Worm (Caenorhabditis elegans) whole organism, L4 larva: Measurements from ENCODE around the gene H20J04.7.

Experiments used
- F37D6.2 ChIP-seq: sonication (generic microtip); optimal IDR thresholded peaks from 2 replicates; lab custom pipeline; 2016; ENCODE audit warnings: mild to moderate bottlenecking, missing genetic modification characterization, missing compliant biosample characterization
- F44E2.7 ChIP-seq: fragments of 200-800 bp; sonication (Bioruptor generic); IDR thresholded peaks from 2 replicates; pipeline ENCODE4 v2.1.2; 2022; ENCODE audit warnings: missing genetic modification characterization, missing compliant biosample characterization
- R02D3.7 ChIP-seq: fragments of 150-350 bp; sonication (generic microtip); optimal IDR thresholded peaks from 3 replicates; lab custom pipeline; 2014; ENCODE audit warnings: missing biosample characterization, missing genetic modification characterization
- T20F7.1 ChIP-seq: fragments of 200-800 bp; sonication (Bioruptor generic); optimal IDR thresholded peaks from 2 replicates; lab custom pipeline; 2018; ENCODE audit warnings: mild to moderate bottlenecking, missing genetic modification characterization, missing compliant biosample characterization
- Y105C5A.15 ChIP-seq: fragments of 200-800 bp; sonication (Bioruptor generic); IDR thresholded peaks from 2 replicates; pipeline ENCODE4 v1.3.6; 2022; ENCODE audit warnings: missing genetic modification characterization, missing compliant biosample characterization
- Y48G9A.11 ChIP-seq: fragments of 200-800 bp; sonication (Bioruptor generic); IDR thresholded peaks from 2 replicates; pipeline ENCODE4 v1.3.6; 2022; ENCODE audit warnings: missing genetic modification reagents, missing genetic modification characterization, missing compliant biosample characterization
- Y5F2A.4 ChIP-seq: fragments of 200-800 bp; sonication (Bioruptor generic); optimal IDR thresholded peaks from 2 replicates; lab custom pipeline; 2018; ENCODE audit warnings: mild to moderate bottlenecking, missing genetic modification characterization, missing compliant biosample characterization
- ZK546.5 ChIP-seq, 2 experiments: sonication (generic microtip); optimal IDR thresholded peaks; 2 replicates each; lab custom pipeline; 2017; ENCODE audit warnings: missing biosample characterization in 2 of 2, missing genetic modification characterization in 2 of 2
- aha-1 ChIP-seq: fragments of 150-350 bp; peaks from one replicate; lab custom pipeline; 2014; ENCODE audit warnings: missing biosample characterization, missing genetic modification characterization
- ces-1 ChIP-seq: fragments of 150-350 bp; sonication (generic microtip); optimal IDR thresholded peaks from 4 replicates; lab custom pipeline; 2014; ENCODE audit warnings: missing biosample characterization, missing genetic modification reagents, missing genetic modification characterization
- ctbp-1 ChIP-seq: fragments of 200-800 bp; sonication (Bioruptor generic); IDR thresholded peaks from 2 replicates; pipeline ENCODE4 v1.3.6; 2022; ENCODE audit warnings: missing genetic modification reagents, missing genetic modification characterization, missing compliant biosample characterization
- daf-16 ChIP-seq, 3 experiments: sonication (generic microtip); optimal IDR thresholded peaks; 2 replicates each; lab custom pipeline; 2016 to 2017; ENCODE audit warnings: missing genetic modification characterization in 3 of 3, missing genetic modification reagents in 3 of 3, mild to moderate bottlenecking in 2 of 3, missing compliant biosample characterization in 2 of 3, missing biosample characterization in 1 of 3, moderate library complexity in 1 of 3
- daf-8 ChIP-seq: fragments of 200-800 bp; sonication (Bioruptor generic); IDR thresholded peaks from 2 replicates; pipeline ENCODE4 v1.3.6; 2022; ENCODE audit warnings: missing genetic modification characterization, missing compliant biosample characterization
- dmd-9 ChIP-seq: fragments of 200-800 bp; sonication (Bioruptor generic); IDR thresholded peaks from 2 replicates; pipeline ENCODE4 v1.3.6; 2022; ENCODE audit warnings: missing genetic modification reagents, missing genetic modification characterization, missing compliant biosample characterization
- dpl-1 ChIP-seq: fragments of 150-350 bp; optimal IDR thresholded peaks from 2 replicates; lab custom pipeline; 2014; ENCODE audit warnings: missing biosample characterization, missing genetic modification reagents, missing genetic modification characterization
- duxl-1 ChIP-seq: sonication (generic microtip); optimal IDR thresholded peaks from 2 replicates; lab custom pipeline; 2016; ENCODE audit warnings: mild to moderate bottlenecking, missing genetic modification characterization, moderate library complexity, missing compliant biosample characterization; ENCODE audit not compliant: poor library complexity
- dve-1 ChIP-seq: sonication (generic microtip); optimal IDR thresholded peaks from 2 replicates; lab custom pipeline; 2017; ENCODE audit warnings: antibody characterized with exemption, mild to moderate bottlenecking, missing genetic modification characterization, missing compliant biosample characterization; ENCODE audit not compliant: insufficient read depth
- egl-27 ChIP-seq: sonication (generic microtip); optimal IDR thresholded peaks from 3 replicates; lab custom pipeline; 2017; ENCODE audit warnings: missing biosample characterization, missing genetic modification reagents, missing genetic modification characterization
- egl-43 ChIP-seq: fragments of 200-800 bp; sonication (Bioruptor generic); IDR thresholded peaks from 2 replicates; pipeline ENCODE4 v1.3.6; 2022; ENCODE audit warnings: missing genetic modification reagents, missing genetic modification characterization, missing compliant biosample characterization
- hlh-30 ChIP-seq: sonication (generic microtip); optimal IDR thresholded peaks from 2 replicates; lab custom pipeline; 2017; ENCODE audit warnings: antibody characterized with exemption, mild to moderate bottlenecking, missing genetic modification characterization, missing compliant biosample characterization; ENCODE audit not compliant: insufficient read depth
- hmg-1.1 ChIP-seq: fragments of 200-800 bp; sonication (Bioruptor generic); IDR thresholded peaks from 2 replicates; pipeline ENCODE4 v1.3.6; 2022; ENCODE audit warnings: missing genetic modification reagents, missing genetic modification characterization, missing compliant biosample characterization
- jun-1 ChIP-seq: fragments of 150-350 bp; optimal IDR thresholded peaks from 2 replicates; lab custom pipeline; 2014; ENCODE audit warnings: missing biosample characterization, missing genetic modification reagents, missing genetic modification characterization
- lin-1 ChIP-seq: fragments of 200-800 bp; sonication (Bioruptor generic); IDR thresholded peaks from 2 replicates; pipeline ENCODE4 v1.3.6; 2022; ENCODE audit warnings: missing genetic modification reagents, missing genetic modification characterization, missing compliant biosample characterization
- lir-3 ChIP-seq: sonication (generic microtip); optimal IDR thresholded peaks from 2 replicates; lab custom pipeline; 2016; ENCODE audit warnings: mild to moderate bottlenecking, missing genetic modification characterization, missing compliant biosample characterization
- mes-2 ChIP-seq: sonication (generic microtip); optimal IDR thresholded peaks from 2 replicates; lab custom pipeline; 2016; ENCODE audit warnings: missing genotype, mild to moderate bottlenecking, missing genetic modification characterization, missing compliant biosample characterization; ENCODE audit not compliant: poor library complexity, severe bottlenecking
- mxl-2 ChIP-seq: fragments of 200-800 bp; sonication (Bioruptor generic); conservative IDR thresholded peaks from 2 replicates; pipeline ENCODE4 v1.3.6; 2022; ENCODE audit warnings: missing genetic modification reagents, missing genetic modification characterization, missing compliant biosample characterization
- mxl-3 ChIP-seq: fragments of 200-800 bp; sonication (Bioruptor generic); optimal IDR thresholded peaks from 2 replicates; lab custom pipeline; 2018; ENCODE audit warnings: mild to moderate bottlenecking, missing genetic modification characterization, missing compliant biosample characterization
- nhr-111 ChIP-seq: fragments of 200-800 bp; sonication (Bioruptor generic); optimal IDR thresholded peaks from 2 replicates; lab custom pipeline; 2018; ENCODE audit warnings: mild to moderate bottlenecking, missing genetic modification characterization, missing compliant biosample characterization
- nhr-25 ChIP-seq: sonication (generic microtip); optimal IDR thresholded peaks from 2 replicates; lab custom pipeline; 2017; ENCODE audit warnings: missing genetic modification characterization, mild to moderate bottlenecking, missing compliant biosample characterization, antibody characterized with exemption, moderate library complexity, borderline replicate concordance; ENCODE audit not compliant: insufficient read depth
- nhr-48 ChIP-seq: sonication (generic microtip); optimal IDR thresholded peaks from 2 replicates; lab custom pipeline; 2016; ENCODE audit warnings: mild to moderate bottlenecking, missing genetic modification characterization, missing compliant biosample characterization
- sdz-12 ChIP-seq: fragments of 200-800 bp; sonication (Bioruptor generic); optimal IDR thresholded peaks from 2 replicates; lab custom pipeline; 2018; ENCODE audit warnings: mild to moderate bottlenecking, missing genetic modification characterization, missing compliant biosample characterization
- set-16 ChIP-seq: fragments of 200-800 bp; sonication (Bioruptor generic); IDR thresholded peaks from 2 replicates; pipeline ENCODE4 v1.3.6; 2022; ENCODE audit warnings: missing genetic modification reagents, missing genetic modification characterization, missing compliant biosample characterization
- spr-3 ChIP-seq: fragments of 200-800 bp; sonication (Bioruptor generic); optimal IDR thresholded peaks from 2 replicates; lab custom pipeline; 2018; ENCODE audit warnings: mild to moderate bottlenecking, missing genetic modification characterization, missing compliant biosample characterization
- unc-130 ChIP-seq: sonication (generic microtip); optimal IDR thresholded peaks from 2 replicates; lab custom pipeline; 2016; ENCODE audit warnings: missing genetic modification reagents, missing genetic modification characterization, missing compliant biosample characterization
- unc-39 ChIP-seq: sonication (generic microtip); optimal IDR thresholded peaks from 2 replicates; lab custom pipeline; 2017; ENCODE audit warnings: missing biosample characterization, missing genetic modification characterization
- unc-62 ChIP-seq, 3 experiments: fragments of 150-350 bp in 1 of 3; sonication (generic microtip); optimal IDR thresholded peaks in 2 of 3; peaks in 1 of 3; 1 replicate in 1 of 3; 2 replicates in 2 of 3; lab custom pipeline; 2014 to 2017; ENCODE audit warnings: missing biosample characterization in 3 of 3, missing genetic modification characterization in 3 of 3, missing genetic modification reagents in 3 of 3, missing genotype in 1 of 3
- zag-1 ChIP-seq: fragments of 150-350 bp; optimal IDR thresholded peaks from 2 replicates; lab custom pipeline; 2014; ENCODE audit warnings: missing biosample characterization, missing genetic modification characterization
- zfp-2 ChIP-seq: sonication (generic microtip); optimal IDR thresholded peaks from 2 replicates; lab custom pipeline; 2016; ENCODE audit warnings: mild to moderate bottlenecking, missing genetic modification characterization, missing compliant biosample characterization

The H20J04.7 gene

ce11 chrII:4322871-4323270 is 32.2 kb downstream of the H20J04.7 start, which contains the start of gene H20J04.6:
Gene H20J04.6, plus strand, starts transcription at chrII:4323256.
- TF ChIP-seq hlh-30 (tag; lab: Kevin White, UChicago) = no peak
- no peak for TF ChIP-seq nhr-111 (GFP tag; lab: Kevin White, UChicago)
- TF ChIP-seq sdz-12 (GFP tag; lab: Kevin White, UChicago) = no peak
- no peak for TF ChIP-seq unc-130 (GFP tag; lab: Kevin White, UChicago)
- TF ChIP-seq zfp-2 (tag; lab: Kevin White, UChicago) = no peak
- no peak for TF ChIP-seq unc-39
- TF ChIP-seq dpl-1 (GFP tag; lab: Kevin White, UChicago) = peak; percentile 62
- TF ChIP-seq spr-3 (GFP tag; lab: Kevin White, UChicago) = no peak
- no peak for TF ChIP-seq dve-1 (tag; lab: Kevin White, UChicago)
- TF ChIP-seq, all 104 proteins: peak for 1

- no peak for TF ChIP-seq Y48G9A.11 (GFP tag; lab: Robert Waterston, UW)
- no peak for TF ChIP-seq duxl-1 (tag; lab: Kevin White, UChicago)
- peak in 1 of 2 experiments; percentile 17 for TF ChIP-seq unc-62 (GFP tag; optimal IDR thresholded peaks at IDR 0.05 in 1 of 2; lab: Kevin White, UChicago)
- TF ChIP-seq unc-62 (tag; optimal IDR thresholded peaks at IDR 0.05; lab: Kevin White, UChicago) = no peak
- TF ChIP-seq dmd-9 (GFP tag; lab: Robert Waterston, UW) = no peak
- TF ChIP-seq, all 104 proteins: peak for 1
These were observed 33.4 kb downstream of the H20J04.7 start, which contains the start of gene Y52E8A.1 for ce11 chrII:4321766-4322165. Gene Y52E8A.1, plus strand, starts transcription at chrII:4322066.

ce11 chrII:4320455-4320854 is 34.7 kb downstream of the H20J04.7 start, which contains the start of gene Y52E8A.2:
Gene Y52E8A.2, plus strand, starts transcription at chrII:4320836.
- TF ChIP-seq unc-130 (GFP tag; lab: Kevin White, UChicago) = peak; percentile 12
- no peak for TF ChIP-seq mes-2 (tag; lab: Kevin White, UChicago)
- no peak for TF ChIP-seq jun-1 (tag; lab: Kevin White, UChicago)
- TF ChIP-seq lir-3 (tag; lab: Kevin White, UChicago) = no peak
- TF ChIP-seq lin-1 (GFP tag; lab: Robert Waterston, UW) = no peak
- TF ChIP-seq T20F7.1 (GFP tag; lab: Kevin White, UChicago) = no peak
- no peak for TF ChIP-seq F44E2.7 (GFP tag; lab: Robert Waterston, UW)
- TF ChIP-seq, all 104 proteins: peak for 1

- no peak for TF ChIP-seq zag-1 (tag; lab: Kevin White, UChicago)
- no peak for TF ChIP-seq nhr-48 (tag; lab: Kevin White, UChicago)
- TF ChIP-seq nhr-25 (tag; lab: Kevin White, UChicago) = no peak
- TF ChIP-seq aha-1 (tag; lab: Kevin White, UChicago) = peak; percentile 97
- no peak for TF ChIP-seq Y5F2A.4
These were observed 35.5 kb downstream of the H20J04.7 start, which contains the start of gene Y52E8A.6 for ce11 chrII:4319537-4320019. Gene Y52E8A.6, minus strand, starts transcription at chrII:4319969.

ce11 chrII:4316011-4316410 is 39.1 kb downstream of the H20J04.7 start, which contains the start of gene srw-40:
Gene srw-40, minus strand, starts transcription at chrII:4316111.
- TF ChIP-seq mxl-2 (GFP tag; lab: Robert Waterston, UW) = no peak
- TF ChIP-seq aha-1 (tag; lab: Kevin White, UChicago) = peak; percentile 47

ce11 chrII:4312115-4312514 is 43.0 kb downstream of the H20J04.7 start, which contains the start of gene plep-1:
Gene plep-1, minus strand, starts transcription at chrII:4312215.
- TF ChIP-seq mxl-3 (GFP tag; lab: Kevin White, UChicago) (no peak), ctbp-1 (GFP tag; lab: Robert Waterston, UW) (no peak), egl-43 (no peak), hmg-1.1 (GFP tag; lab: Robert Waterston, UW) (no peak), egl-27 (tag; lab: Kevin White, UChicago) (no peak), R02D3.7 (tag; lab: Kevin White, UChicago) (no peak), spr-3 (GFP tag; lab: Kevin White, UChicago) (no peak), daf-8 (GFP tag; lab: Robert Waterston, UW) (no peak), F44E2.7 (GFP tag; lab: Robert Waterston, UW) (no peak), nhr-25 (tag; lab: Kevin White, UChicago) (no peak), ces-1 (no peak), daf-16 (GFP tag; optimal IDR thresholded peaks at IDR 0.05; lab: Kevin White, UChicago) (no peak), daf-16 (tag; optimal IDR thresholded peaks at IDR 0.05; lab: Kevin White, UChicago) (no peak), ZK546.5 (tag; optimal IDR thresholded peaks at IDR 0.05; lab: Kevin White, UChicago) (no peak), Y105C5A.15 (no peak), set-16 (GFP tag; lab: Robert Waterston, UW) (no peak), dmd-9 (GFP tag; lab: Robert Waterston, UW) (no peak), F37D6.2 (tag; lab: Kevin White, UChicago) (no peak)
